Fruit fly (Drosophila melanogaster) whole organism, embryonic: ENCODE data around the gene Sirt4.
A peak's percentile ranks its signal among the peaks of the same experiment; 100 is the strongest.

Experiments
- CG10462 ChIP-seq: fragments of 200-800 bp; sonication (Bioruptor generic); optimal IDR thresholded peaks from 2 replicates; lab custom pipeline; 2016; ENCODE audit warnings: missing biosample characterization, missing genetic modification characterization
- CG13775 ChIP-seq: fragments of 200-800 bp; sonication (Bioruptor generic); optimal IDR thresholded peaks from 3 replicates; lab custom pipeline; 2017; ENCODE audit warnings: missing biosample characterization, mild to moderate bottlenecking, missing genetic modification characterization
- CG15073 ChIP-seq: fragments of 200-800 bp; sonication (Bioruptor generic); optimal IDR thresholded peaks from 2 replicates; lab custom pipeline; 2016; ENCODE audit warnings: missing biosample characterization, missing genetic modification characterization
- CG16815 ChIP-seq: fragments of 200-800 bp; sonication (Bioruptor generic); optimal IDR thresholded peaks from 3 replicates; lab custom pipeline; 2017; ENCODE audit warnings: missing biosample characterization, mild to moderate bottlenecking, missing genetic modification characterization
- CG17829 ChIP-seq: fragments of 200-800 bp; optimal IDR thresholded peaks from 2 replicates; lab custom pipeline; 2019; ENCODE audit warnings: missing biosample characterization, mild to moderate bottlenecking, missing genetic modification characterization, moderate library complexity
- CG18619 ChIP-seq: fragments of 200-800 bp; sonication (Bioruptor generic); optimal IDR thresholded peaks from 3 replicates; lab custom pipeline; 2017; ENCODE audit warnings: missing biosample characterization, mild to moderate bottlenecking, missing genetic modification characterization
- CG2116 ChIP-seq: fragments of 200-800 bp; sonication (Bioruptor generic); optimal IDR thresholded peaks from 3 replicates; lab custom pipeline; 2018; ENCODE audit warnings: missing biosample characterization, mild to moderate bottlenecking, missing genetic modification characterization
- CG2129 ChIP-seq: fragments of 200-800 bp; sonication (Bioruptor generic); IDR thresholded peaks from 2 replicates; pipeline ENCODE4 v1.3.6; 2022; ENCODE audit warnings: missing biosample characterization, missing genetic modification characterization; ENCODE audit not compliant: partially characterized antibody
- CG32772 ChIP-seq: fragments of 200-800 bp; sonication (Bioruptor generic); IDR thresholded peaks from 2 replicates; pipeline ENCODE4 v1.3.6; 2022; ENCODE audit warnings: missing biosample characterization, missing genetic modification characterization
- CG3726 ChIP-seq: fragments of 200-800 bp; sonication (Bioruptor generic); IDR thresholded peaks from 3 replicates; pipeline ENCODE4, ENCODE4 v1.3.6; 2022; ENCODE audit warnings: missing biosample characterization, missing genetic modification characterization
- CG4424 ChIP-seq: fragments of 200-800 bp; sonication (Bioruptor generic); optimal IDR thresholded peaks from 3 replicates; lab custom pipeline; 2016; ENCODE audit warnings: missing biosample characterization, missing genetic modification characterization
- CG4854 ChIP-seq: fragments of 200-800 bp; sonication (Bioruptor generic); optimal IDR thresholded peaks from 2 replicates; lab custom pipeline; 2016; ENCODE audit warnings: missing biosample characterization, missing genetic modification characterization, inconsistent platforms
- CG5180 ChIP-seq: fragments of 200-800 bp; sonication (Bioruptor generic); optimal IDR thresholded peaks from 3 replicates; lab custom pipeline; 2017; ENCODE audit warnings: missing biosample characterization, missing genetic modification characterization, mild to moderate bottlenecking, moderate library complexity, missing genetic modification reagents
- CG5953 ChIP-seq: fragments of 200-800 bp; sonication (Bioruptor generic); IDR thresholded peaks from 2 replicates; pipeline ENCODE4 v1.3.6; 2022; ENCODE audit warnings: missing biosample characterization, missing genetic modification characterization
- CG6683 ChIP-seq: fragments of 200-800 bp; sonication (Bioruptor generic); optimal IDR thresholded peaks from 2 replicates; lab custom pipeline; 2017; ENCODE audit warnings: missing biosample characterization, mild to moderate bottlenecking, missing genetic modification characterization, missing genetic modification reagents
- CG6765 ChIP-seq: fragments of 200-800 bp; sonication (Bioruptor generic); optimal IDR thresholded peaks from 3 replicates; lab custom pipeline; 2017; ENCODE audit warnings: missing biosample characterization, mild to moderate bottlenecking, missing genetic modification characterization
- CG7357 ChIP-seq: fragments of 200-800 bp; sonication (Bioruptor generic); IDR thresholded peaks from 3 replicates; pipeline ENCODE4 v1.3.6; 2022; ENCODE audit warnings: missing biosample characterization, missing genetic modification characterization
- CG7786 ChIP-seq: fragments of 200-800 bp; sonication (Bioruptor generic); optimal IDR thresholded peaks from 2 replicates; lab custom pipeline; 2016; ENCODE audit warnings: missing biosample characterization, missing genetic modification characterization
- CG8478 ChIP-seq: fragments of >200 bp; optimal IDR thresholded peaks from 2 replicates; lab custom pipeline; 2018
- CrebB ChIP-seq: fragments of 200-800 bp; sonication (Bioruptor generic); optimal IDR thresholded peaks from 3 replicates; lab custom pipeline; 2018; ENCODE audit warnings: missing biosample characterization, mild to moderate bottlenecking, missing genetic modification characterization
- Dad ChIP-seq: fragments of 200-800 bp; sonication (Bioruptor generic); optimal IDR thresholded peaks from 3 replicates; lab custom pipeline; 2016; ENCODE audit warnings: missing biosample characterization, missing genetic modification characterization
- Dll ChIP-seq: fragments of 200-800 bp; sonication (Bioruptor generic); IDR thresholded peaks from 4 replicates; pipeline ENCODE4 v1.3.6; 2022; ENCODE audit warnings: missing biosample characterization, missing genetic modification characterization; ENCODE audit not compliant: partially characterized antibody
- Dp ChIP-seq: fragments of 200-800 bp; sonication (Bioruptor generic); optimal IDR thresholded peaks from 2 replicates; lab custom pipeline; 2018; ENCODE audit warnings: missing biosample characterization, mild to moderate bottlenecking, missing genetic modification characterization, moderate library complexity
- HLH3B ChIP-seq: fragments of 200-800 bp; sonication (Bioruptor generic); IDR thresholded peaks from 2 replicates; pipeline ENCODE4 v1.3.6; 2022; ENCODE audit warnings: missing biosample characterization, missing genetic modification characterization
- HmgZ ChIP-seq: fragments of 200-800 bp; sonication (Bioruptor generic); optimal IDR thresholded peaks from 2 replicates; lab custom pipeline; 2018; ENCODE audit warnings: missing biosample characterization, mild to moderate bottlenecking, missing genetic modification characterization
- Hr39 ChIP-seq: fragments of >200 bp; optimal IDR thresholded peaks from 2 replicates; lab custom pipeline; 2017
- Kr ChIP-seq: fragments of 200-800 bp; sonication (Bioruptor generic); optimal IDR thresholded peaks from 2 replicates; lab custom pipeline; 2017; ENCODE audit warnings: missing biosample characterization, mild to moderate bottlenecking, missing genetic modification characterization
- Ravus ChIP-seq: fragments of 200-800 bp; sonication (Bioruptor generic); IDR thresholded peaks from 2 replicates; pipeline ENCODE4 v1.3.6; 2022; ENCODE audit warnings: missing biosample characterization, missing genetic modification characterization
- Rx ChIP-seq: fragments of 200-800 bp; sonication (Bioruptor generic); IDR thresholded peaks from 2 replicates; pipeline ENCODE4 v1.3.6; 2022; ENCODE audit warnings: missing biosample characterization, missing genetic modification characterization
- Xrp1 ChIP-seq: fragments of 200-800 bp; sonication (Bioruptor generic); IDR thresholded peaks from 2 replicates; pipeline ENCODE4 v1.3.6; 2022; ENCODE audit warnings: missing biosample characterization, missing genetic modification characterization
- danr ChIP-seq: fragments of 200-800 bp; sonication (Bioruptor generic); IDR thresholded peaks from 2 replicates; pipeline ENCODE4 v1.3.6; 2022; ENCODE audit warnings: missing biosample characterization, missing genetic modification characterization
- dm ChIP-seq: fragments of 200-800 bp; sonication (Bioruptor generic); optimal IDR thresholded peaks from 3 replicates; lab custom pipeline; 2016; ENCODE audit warnings: missing biosample characterization, missing genetic modification characterization
- dpn ChIP-seq, 2 experiments: fragments of 200-800 bp; sonication (Bioruptor generic); optimal IDR thresholded peaks; 3 replicates each; lab custom pipeline; 2016; ENCODE audit warnings: missing biosample characterization in 2 of 2, missing genetic modification characterization in 2 of 2
- en ChIP-seq: fragments of 200-800 bp; sonication (Bioruptor generic); optimal IDR thresholded peaks from 2 replicates; lab custom pipeline; 2016; ENCODE audit warnings: missing biosample characterization, missing genetic modification characterization
- esg ChIP-seq: fragments of 200-800 bp; sonication (Bioruptor generic); conservative IDR thresholded peaks from 2 replicates; pipeline ENCODE4 v1.3.6; 2022; ENCODE audit warnings: missing biosample characterization, missing genetic modification characterization
- ewg ChIP-seq: fragments of 200-800 bp; sonication (Bioruptor generic); optimal IDR thresholded peaks from 3 replicates; lab custom pipeline; 2017; ENCODE audit warnings: mild to moderate bottlenecking, missing biosample characterization, missing genetic modification reagents, missing genetic modification characterization
- fd3F ChIP-seq: fragments of 200-800 bp; sonication (Bioruptor generic); optimal IDR thresholded peaks from 2 replicates; lab custom pipeline; 2018; ENCODE audit warnings: missing biosample characterization, mild to moderate bottlenecking, missing genetic modification characterization, moderate library complexity
- gcm ChIP-seq: fragments of 200-800 bp; sonication (Bioruptor generic); optimal IDR thresholded peaks from 2 replicates; lab custom pipeline; 2019; ENCODE audit warnings: missing biosample characterization, mild to moderate bottlenecking, missing genetic modification characterization, moderate library complexity
- hkb ChIP-seq, 2 experiments: fragments of 200-800 bp in 1 of 2; fragments of >200 bp in 1 of 2; sonication (Bioruptor generic) in 1 of 2; IDR thresholded peaks in 1 of 2; optimal IDR thresholded peaks in 1 of 2; 2 replicates each; pipeline versions ENCODE4 v1.3.6 to Lab custom; 2017 to 2022; ENCODE audit warnings: missing biosample characterization in 1 of 2, missing genetic modification characterization in 1 of 2
- inv ChIP-seq: fragments of 200-800 bp; sonication (Bioruptor generic); IDR thresholded peaks from 2 replicates; pipeline ENCODE4 v1.3.6; 2022; ENCODE audit warnings: missing biosample characterization, missing genetic modification characterization; ENCODE audit not compliant: partially characterized antibody
- lola ChIP-seq, 3 experiments: fragments of >200 bp in 2 of 3; fragments of 200-800 bp in 1 of 3; sonication (Bioruptor generic) in 1 of 3; optimal IDR thresholded peaks; 2 replicates each; lab custom pipeline; 2017 to 2019; ENCODE audit warnings: missing biosample characterization in 3 of 3, missing genetic modification characterization in 3 of 3, mild to moderate bottlenecking in 1 of 3, moderate library complexity in 1 of 3
- mam ChIP-seq: fragments of 200-800 bp; sonication (Bioruptor generic); optimal IDR thresholded peaks from 3 replicates; lab custom pipeline; 2016; ENCODE audit warnings: missing biosample characterization, missing genetic modification characterization
- nerfin-2 ChIP-seq: fragments of 200-800 bp; sonication (Bioruptor generic); IDR thresholded peaks from 2 replicates; pipeline ENCODE4 v1.3.6; 2022; ENCODE audit warnings: missing biosample characterization, missing genetic modification characterization; ENCODE audit not compliant: partially characterized antibody
- schlank ChIP-seq: fragments of 200-800 bp; sonication (Bioruptor generic); optimal IDR thresholded peaks from 2 replicates; lab custom pipeline; 2018; ENCODE audit warnings: missing biosample characterization, mild to moderate bottlenecking, missing genetic modification characterization
- seq ChIP-seq: fragments of 200-800 bp; sonication (Bioruptor generic); IDR thresholded peaks from 2 replicates; pipeline ENCODE4 v1.3.6; 2022; ENCODE audit warnings: missing biosample characterization, missing genetic modification characterization
- sima ChIP-seq: fragments of 200-800 bp; sonication (Bioruptor generic); optimal IDR thresholded peaks from 2 replicates; lab custom pipeline; 2016; ENCODE audit warnings: missing biosample characterization, missing genetic modification characterization
- sqz ChIP-seq: fragments of 200-800 bp; sonication (Bioruptor generic); optimal IDR thresholded peaks from 3 replicates; lab custom pipeline; 2018; ENCODE audit warnings: missing biosample characterization, mild to moderate bottlenecking, missing genetic modification characterization
- trem ChIP-seq: fragments of 200-800 bp; optimal IDR thresholded peaks from 3 replicates; lab custom pipeline; 2019; ENCODE audit warnings: missing biosample characterization, mild to moderate bottlenecking, missing genetic modification characterization, moderate library complexity
- zfh1 ChIP-seq: fragments of 200-800 bp; sonication (Bioruptor generic); IDR thresholded peaks from 3 replicates; pipeline ENCODE4 v1.3.6; 2022; ENCODE audit warnings: missing biosample characterization, missing genetic modification characterization

Sirt4 gene

dm6 chrX:5672243-5673051 is 6.7 kb upstream of the Sirt4 start, which contains the start of gene RpL35 (continued):
- TF ChIP-seq CG13775 (peak; percentile 22), CG17829 (peak; percentile 17), Xrp1 (peak; percentile 23; the same call in 1 of the 2 replicates), en (GFP tag; lab: Kevin White, UChicago) (peak; percentile 52), Dad (GFP tag; lab: Kevin White, UChicago) (peak; percentile 33), sima (GFP tag; lab: Kevin White, UChicago) (no peak), ewg (GFP tag; lab: Kevin White, UChicago) (no peak), schlank (tag; lab: Kevin White, UChicago) (peak; percentile 58), CG5180 (GFP tag; lab: Kevin White, UChicago) (peak; percentile 46), CG2129 (GFP tag; lab: Robert Waterston, UW) (no peak), CG7357 (no peak), nerfin-2 (GFP tag; lab: Robert Waterston, UW) (no peak), Dp (no peak), Kr (no peak), HLH3B (GFP tag; lab: Robert Waterston, UW) (0 out of 2 replicates have a peak, but pooled peaks have one; percentile 5), CG4424 (GFP tag; lab: Kevin White, UChicago) (peak; percentile 12), hkb (optimal IDR thresholded peaks at IDR 0.05; lab: Kevin White, UChicago) (no peak), hkb (GFP tag; IDR thresholded peaks at IDR 0.05; lab: Robert Waterston, UW) (peak; percentile 35; the same call in 1 of the 2 replicates), HmgZ (tag; lab: Kevin White, UChicago) (peak; percentile 48), CG5953 (GFP tag; lab: Robert Waterston, UW) (no peak), CG16815 (no peak), CG6765 (GFP tag; lab: Kevin White, UChicago) (peak; percentile 56), CG15073 (GFP tag; lab: Kevin White, UChicago) (no peak), CG18619 (GFP tag; lab: Kevin White, UChicago) (peak; percentile 33), Hr39 (lab: Kevin White, UChicago) (no peak), fd3F (no peak), inv (GFP tag; lab: Robert Waterston, UW) (peak; percentile 46; the same call in 1 of the 2 replicates), zfh1 (GFP tag; lab: Robert Waterston, UW) (peak; percentile 47; the same call in 1 of the 3 replicates), dpn (GFP tag; optimal IDR thresholded peaks at IDR 0.05; lab: Kevin White, UChicago) (peak in 1 of 2 experiments; percentile 25), CG7786 (GFP tag; lab: Kevin White, UChicago) (peak; percentile 32), lola (GFP tag; optimal IDR thresholded peaks at IDR 0.05; lab: Kevin White, UChicago) (no peak), seq (no peak), CG8478 (lab: Kevin White, UChicago) (no peak), esg (GFP tag; lab: Robert Waterston, UW) (no peak), Dll (GFP tag; lab: Robert Waterston, UW) (peak; percentile 58; the same call in 3 of the 4 replicates), dm (GFP tag; lab: Kevin White, UChicago) (peak; percentile 96), CrebB (tag; lab: Kevin White, UChicago) (peak; percentile 44), CG4854 (peak; percentile 29), mam (peak; percentile 32), CG3726 (no peak), Rx (GFP tag; lab: Robert Waterston, UW) (no peak), Ravus (GFP tag; lab: Robert Waterston, UW) (no peak), trem (tag; lab: Kevin White, UChicago) (no peak), danr (no peak), CG10462 (GFP tag; lab: Kevin White, UChicago) (no peak), CG32772 (GFP tag; lab: Robert Waterston, UW) (no peak), CG2116 (GFP tag; lab: Kevin White, UChicago) (peak; percentile 55), CG6683 (GFP tag; lab: Kevin White, UChicago) (no peak), sqz (peak; percentile 36), gcm (peak; percentile 29)
